Fruit fly (Drosophila melanogaster): ENCODE measurements around the gene stx.

DNA sequence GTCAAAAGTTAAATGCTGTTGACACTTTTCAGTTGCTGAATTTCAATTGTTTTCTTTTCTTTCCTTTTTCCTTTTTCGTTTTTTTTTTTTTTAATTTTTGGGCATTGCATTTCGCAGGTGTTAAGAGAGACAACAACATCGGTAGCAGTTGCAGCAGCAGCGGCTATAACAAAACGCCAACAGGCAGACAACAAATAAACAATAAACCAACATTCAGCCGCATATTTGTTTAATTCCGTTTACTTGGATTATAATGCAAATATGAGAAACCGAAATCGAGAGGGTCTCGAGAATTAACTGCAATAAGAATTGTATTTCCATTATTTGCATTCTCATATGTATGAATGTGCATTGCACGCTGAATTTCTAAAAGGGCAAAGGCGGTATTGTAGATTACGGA, 16.7 kb downstream of the stx start:
- TF ChIP-seq kah (GFP tag; optimal IDR thresholded peaks at IDR 0.05) (no peak), emc (GFP tag; optimal IDR thresholded peaks at IDR 0.05) (no peak), Hand (GFP tag; optimal IDR thresholded peaks at IDR 0.05) (no peak), HmgZ (tag; optimal IDR thresholded peaks at IDR 0.05) (no peak), CG2889 (GFP tag; IDR thresholded peaks at IDR 0.05) (no peak), CG16863 (GFP tag; optimal IDR thresholded peaks at IDR 0.05) (no peak), hth (optimal IDR thresholded peaks at IDR 0.05) (no peak), mld (GFP tag; IDR thresholded peaks at IDR 0.05; ENCODE audit: partially characterized antibody) (no peak), stc (GFP tag; IDR thresholded peaks at IDR 0.05) (no peak), Poxn (GFP tag; IDR thresholded peaks at IDR 0.05) (no peak), CG8281 (tag; optimal IDR thresholded peaks at IDR 0.05) (no peak), CG14710 (tag; optimal IDR thresholded peaks at IDR 0.05) (no peak), bab2 (GFP tag; optimal IDR thresholded peaks at IDR 0.05) (no peak), CG9817 (tag; optimal IDR thresholded peaks at IDR 0.05) (no peak)

Measured in whole organism, embryonic.